Worm (Caenorhabditis elegans): Measurements from ENCODE around the gene aka-1.
"Not testable (repeated sequence)": the region's sequence is repeated elsewhere in the genome, so short reads cannot be mapped to it uniquely, and the experiment has no call there.

The aka-1 gene

ce11 chrII:7489605-7490004 is 11.3 kb upstream of the aka-1 start, which contains the start of gene D1022.9:
TSS of gene D1022.9 (minus strand) at chrII:7489705.
- TF ChIP-seq med-1 (GFP tag; optimal IDR thresholded peaks at IDR 0.05; ENCODE audit: insufficient read depth) (no peak), ztf-23 (GFP tag; IDR thresholded peaks at IDR 0.05) (no peak), ref-1 (GFP tag; conservative IDR thresholded peaks at IDR 0.05) (no peak), klf-2 (GFP tag; conservative IDR thresholded peaks at IDR 0.05) (no peak), flt-1 (GFP tag; IDR thresholded peaks at IDR 0.05) (no peak)

DNA sequence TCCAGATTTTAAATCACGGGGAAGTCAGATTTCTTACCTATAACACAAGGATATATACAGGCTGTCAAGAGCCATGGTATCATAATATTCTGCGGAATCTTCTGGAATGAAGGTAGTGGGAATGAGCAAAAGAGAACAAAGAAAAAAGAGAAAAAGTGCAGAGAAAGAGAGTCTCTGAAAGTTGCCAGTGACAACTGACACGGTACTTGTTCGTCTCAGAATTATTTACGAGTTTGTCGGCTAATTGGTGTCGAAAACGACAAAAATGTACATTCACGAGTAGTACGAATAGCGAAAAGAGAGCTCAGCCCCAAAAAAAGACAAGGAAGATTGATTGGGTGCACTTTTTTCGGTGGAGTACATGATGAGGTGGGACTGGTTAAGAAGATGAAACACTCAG is 4.7 kb upstream of the aka-1 start, which contains the start of gene cah-2:
Gene cah-2, minus strand, starts transcription at position 101 of the 400 bp plus-strand sequence.
- TF ChIP-seq klf-2 (GFP tag; conservative IDR thresholded peaks at IDR 0.05) (no peak), cog-1 (tag; optimal IDR thresholded peaks at IDR 0.05) (no peak)

- no peak for TF ChIP-seq ref-1 (GFP tag; conservative IDR thresholded peaks at IDR 0.05)
These were observed 9.0 kb downstream of the aka-1 start for ce11 chrII:7469318-7469717.

DNA sequence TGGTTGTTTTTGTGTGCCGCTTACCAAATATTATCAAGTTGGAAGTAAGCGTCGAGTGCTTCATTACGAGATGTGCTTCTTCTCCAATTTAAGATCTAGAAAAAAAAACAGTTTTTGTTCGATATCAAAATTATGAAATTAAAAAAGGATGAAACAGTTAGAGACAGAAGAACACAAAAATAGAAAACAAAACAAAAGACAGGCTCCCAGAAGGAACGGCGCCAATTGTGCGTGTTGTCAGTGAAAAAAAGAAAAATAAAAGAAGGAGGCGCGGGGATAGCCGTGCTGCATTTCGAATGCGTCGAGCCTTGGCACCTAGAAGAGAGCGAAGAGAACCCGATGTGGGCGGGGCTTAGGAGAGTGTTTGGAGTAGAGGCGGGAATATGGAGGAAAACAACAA is 12.8 kb downstream of the aka-1 start, which contains the start of gene sro-1:
Gene sro-1, minus strand, starts transcription at position 101 of the 400 bp plus-strand sequence.
- TF ChIP-seq cog-1 (tag; optimal IDR thresholded peaks at IDR 0.05), result no peak
- TF ChIP-seq med-1 (GFP tag; optimal IDR thresholded peaks at IDR 0.05; ENCODE audit: insufficient read depth), result no peak
- TF ChIP-seq flt-1 (GFP tag; IDR thresholded peaks at IDR 0.05), result no peak
- no peak for TF ChIP-seq klf-2 (GFP tag; conservative IDR thresholded peaks at IDR 0.05)
- TF ChIP-seq ztf-29 (GFP tag; IDR thresholded peaks at IDR 0.05), result no peak
- no peak for TF ChIP-seq ztf-23 (GFP tag; IDR thresholded peaks at IDR 0.05)
- no peak for TF ChIP-seq tab-1 (GFP tag; IDR thresholded peaks at IDR 0.05)
- no peak for TF ChIP-seq ref-1 (GFP tag; conservative IDR thresholded peaks at IDR 0.05)
- TF ChIP-seq T22C8.4 (GFP tag; IDR thresholded peaks at IDR 0.05), result no peak

DNA sequence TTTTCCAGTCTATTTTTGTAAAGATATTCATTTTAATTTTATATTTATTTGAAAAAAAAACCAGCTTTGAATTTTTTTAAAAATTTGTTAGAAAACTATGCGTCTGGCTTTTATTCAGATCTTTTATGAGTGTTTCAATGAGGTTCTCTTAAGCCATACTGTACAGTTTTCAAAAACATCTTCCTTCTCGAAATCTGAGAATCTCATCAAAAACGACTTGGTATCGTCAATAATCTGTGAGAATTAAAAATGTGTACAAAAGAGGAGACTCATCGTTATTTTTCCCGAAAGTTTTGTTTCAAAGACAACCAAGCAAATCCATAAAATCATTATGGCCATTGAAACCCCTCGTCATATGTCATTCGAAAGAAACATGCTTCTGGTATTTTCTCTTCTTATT is 19.1 kb downstream of the aka-1 start, which contains the start of gene D1022.2:
Gene D1022.2, plus strand, starts transcription at position 301 of the 400 bp plus-strand sequence.
- no peak for TF ChIP-seq med-1 (GFP tag; optimal IDR thresholded peaks at IDR 0.05; ENCODE audit: insufficient read depth)
- no peak for TF ChIP-seq ref-1 (GFP tag; conservative IDR thresholded peaks at IDR 0.05)
- TF ChIP-seq ztf-29 (GFP tag; IDR thresholded peaks at IDR 0.05), result no peak
- no peak for TF ChIP-seq flt-1 (GFP tag; IDR thresholded peaks at IDR 0.05)
- no peak for TF ChIP-seq T22C8.4 (GFP tag; IDR thresholded peaks at IDR 0.05)
- TF ChIP-seq ztf-23 (GFP tag; IDR thresholded peaks at IDR 0.05), result no peak
- no peak for TF ChIP-seq cog-1 (tag; optimal IDR thresholded peaks at IDR 0.05)
- TF ChIP-seq tab-1 (GFP tag; IDR thresholded peaks at IDR 0.05), result no peak
- TF ChIP-seq klf-2 (GFP tag; conservative IDR thresholded peaks at IDR 0.05), result no peak

ce11 chrII:7458706-7459105 is 19.6 kb downstream of the aka-1 start, which contains the start of gene D1022.5:
TSS of gene D1022.5 (minus strand) at chrII:7458806.
- no peak for TF ChIP-seq med-1 (GFP tag; optimal IDR thresholded peaks at IDR 0.05; ENCODE audit: insufficient read depth)
- TF ChIP-seq cog-1 (tag; optimal IDR thresholded peaks at IDR 0.05), result no peak
- TF ChIP-seq klf-2 (GFP tag; conservative IDR thresholded peaks at IDR 0.05), result no peak
- TF ChIP-seq ztf-29 (GFP tag; IDR thresholded peaks at IDR 0.05), result no peak
- no peak for TF ChIP-seq flt-1 (GFP tag; IDR thresholded peaks at IDR 0.05)
- no peak for TF ChIP-seq T22C8.4 (GFP tag; IDR thresholded peaks at IDR 0.05)
- TF ChIP-seq ztf-23 (GFP tag; IDR thresholded peaks at IDR 0.05), result no peak
- TF ChIP-seq tab-1 (GFP tag; IDR thresholded peaks at IDR 0.05), result no peak
- TF ChIP-seq ref-1 (GFP tag; conservative IDR thresholded peaks at IDR 0.05), result no peak

ce11 chrII:7457210-7457609 is 21.1 kb downstream of the aka-1 start, which contains the start of gene D1022.4:
TSS of gene D1022.4 (minus strand) at chrII:7457292.
- TF ChIP-seq cog-1 (tag; optimal IDR thresholded peaks at IDR 0.05), result no peak
- TF ChIP-seq T22C8.4 (GFP tag; IDR thresholded peaks at IDR 0.05), result no peak
- TF ChIP-seq klf-2 (GFP tag; conservative IDR thresholded peaks at IDR 0.05), result no peak
- no peak for TF ChIP-seq tab-1 (GFP tag; IDR thresholded peaks at IDR 0.05)
- no peak for TF ChIP-seq flt-1 (GFP tag; IDR thresholded peaks at IDR 0.05)
- TF ChIP-seq med-1 (GFP tag; optimal IDR thresholded peaks at IDR 0.05; ENCODE audit: insufficient read depth), result no peak
- TF ChIP-seq ref-1 (GFP tag; conservative IDR thresholded peaks at IDR 0.05), result no peak
- no peak for TF ChIP-seq ztf-23 (GFP tag; IDR thresholded peaks at IDR 0.05)
- TF ChIP-seq ztf-29 (GFP tag; IDR thresholded peaks at IDR 0.05), result no peak

- TF ChIP-seq cog-1 (tag; optimal IDR thresholded peaks at IDR 0.05), result no peak
- no peak for TF ChIP-seq ref-1 (GFP tag; conservative IDR thresholded peaks at IDR 0.05)
- TF ChIP-seq tab-1 (GFP tag; IDR thresholded peaks at IDR 0.05), result no peak
- TF ChIP-seq ztf-29 (GFP tag; IDR thresholded peaks at IDR 0.05), result no peak
- TF ChIP-seq klf-2 (GFP tag; conservative IDR thresholded peaks at IDR 0.05), result no peak
- no peak for TF ChIP-seq med-1 (GFP tag; optimal IDR thresholded peaks at IDR 0.05; ENCODE audit: insufficient read depth)
- TF ChIP-seq ztf-23 (GFP tag; IDR thresholded peaks at IDR 0.05), result no peak
- TF ChIP-seq flt-1 (GFP tag; IDR thresholded peaks at IDR 0.05), result no peak
- no peak for TF ChIP-seq T22C8.4 (GFP tag; IDR thresholded peaks at IDR 0.05)
These were observed 22.2 kb downstream of the aka-1 start, which contains the start of gene D1022.3 for ce11 chrII:7456184-7456583. TSS of gene D1022.3 (minus strand) at chrII:7456284.

ce11 chrII:7446683-7447082 is 31.7 kb downstream of the aka-1 start:
- TF ChIP-seq flt-1 (GFP tag; IDR thresholded peaks at IDR 0.05) (0 out of 2 replicates have a peak, but pooled peaks have one; percentile 11), klf-2 (GFP tag; conservative IDR thresholded peaks at IDR 0.05) (0 out of 2 replicates have a peak, but pooled peaks have one; percentile 49)

ce11 chrII:7434958-7435357 is 43.4 kb downstream of the aka-1 start, which contains the start of gene K02A2.1:
TSS of gene K02A2.1 (plus strand) at chrII:7435258.
- not testable (repeated sequence) for TF ChIP-seq flt-1 (GFP tag; IDR thresholded peaks at IDR 0.05); ref-1 (GFP tag; conservative IDR thresholded peaks at IDR 0.05); ztf-23 (GFP tag; IDR thresholded peaks at IDR 0.05)

- no peak for TF ChIP-seq ztf-23 (GFP tag; IDR thresholded peaks at IDR 0.05)
- no peak for TF ChIP-seq flt-1 (GFP tag; IDR thresholded peaks at IDR 0.05)
- TF ChIP-seq tab-1 (GFP tag; IDR thresholded peaks at IDR 0.05), result no peak
- TF ChIP-seq cog-1 (tag; optimal IDR thresholded peaks at IDR 0.05), result no peak
- no peak for TF ChIP-seq med-1 (GFP tag; optimal IDR thresholded peaks at IDR 0.05; ENCODE audit: insufficient read depth)
- no peak for TF ChIP-seq klf-2 (GFP tag; conservative IDR thresholded peaks at IDR 0.05)
- no peak for TF ChIP-seq T22C8.4 (GFP tag; IDR thresholded peaks at IDR 0.05)
- no peak for TF ChIP-seq ref-1 (GFP tag; conservative IDR thresholded peaks at IDR 0.05)
- TF ChIP-seq ztf-29 (GFP tag; IDR thresholded peaks at IDR 0.05), result no peak
These were observed 44.2 kb downstream of the aka-1 start, which contains the start of gene kcc-3 for ce11 chrII:7434182-7434581. TSS of gene kcc-3 (minus strand) at chrII:7434282.
